Worm (Caenorhabditis elegans) whole organism, late embryonic: Measurements from ENCODE around the gene toc-1.

Experiments used
- C38D4.7 ChIP-seq: fragments of 200-800 bp; sonication (Bioruptor generic); optimal IDR thresholded peaks from 2 replicates; lab custom pipeline; 2018; ENCODE audit warnings: mild to moderate bottlenecking, missing genetic modification characterization, moderate library complexity, missing compliant biosample characterization
- F13H6.1 ChIP-seq: sonication (generic microtip); optimal IDR thresholded peaks from 2 replicates; lab custom pipeline; 2016; ENCODE audit warnings: missing genetic modification characterization, missing compliant biosample characterization
- K02D7.2 ChIP-seq: sonication (generic microtip); optimal IDR thresholded peaks from 2 replicates; lab custom pipeline; 2017; ENCODE audit warnings: mild to moderate bottlenecking, missing genetic modification characterization, missing compliant biosample characterization
- T23F11.4 ChIP-seq: fragments of 200-800 bp; sonication (Bioruptor generic); optimal IDR thresholded peaks from 2 replicates; lab custom pipeline; 2018; ENCODE audit warnings: mild to moderate bottlenecking, missing genetic modification characterization, missing compliant biosample characterization
- Y22D7AL.16 ChIP-seq: sonication (generic microtip); optimal IDR thresholded peaks from 2 replicates; lab custom pipeline; 2016; ENCODE audit warnings: missing genetic modification characterization, missing compliant biosample characterization
- ahr-1 ChIP-seq: sonication (generic microtip); optimal IDR thresholded peaks from 2 replicates; lab custom pipeline; 2016; ENCODE audit warnings: missing genetic modification characterization, missing compliant biosample characterization
- ceh-18 ChIP-seq: sonication (generic microtip); optimal IDR thresholded peaks from 2 replicates; lab custom pipeline; 2016; ENCODE audit warnings: missing genetic modification characterization, missing compliant biosample characterization
- ceh-2 ChIP-seq: sonication (generic microtip); optimal IDR thresholded peaks from 2 replicates; lab custom pipeline; 2016; ENCODE audit warnings: missing genotype, missing genetic modification characterization, missing compliant biosample characterization
- ceh-22 ChIP-seq: sonication (generic microtip); optimal IDR thresholded peaks from 2 replicates; lab custom pipeline; 2017; ENCODE audit warnings: missing biosample characterization, missing genetic modification characterization
- dve-1 ChIP-seq: sonication (generic microtip); optimal IDR thresholded peaks from 2 replicates; lab custom pipeline; 2017; ENCODE audit warnings: antibody characterized with exemption, mild to moderate bottlenecking, missing genetic modification characterization, missing compliant biosample characterization
- elt-2 ChIP-seq: sonication (generic microtip); optimal IDR thresholded peaks from 2 replicates; lab custom pipeline; 2016; ENCODE audit warnings: missing genetic modification reagents, missing genetic modification characterization, missing compliant biosample characterization
- fkh-10 ChIP-seq: fragments of 150-350 bp; optimal IDR thresholded peaks from 2 replicates; lab custom pipeline; 2014; ENCODE audit warnings: missing biosample characterization, missing genetic modification reagents, missing genetic modification characterization
- gmeb-2 ChIP-seq: sonication (generic microtip); optimal IDR thresholded peaks from 2 replicates; lab custom pipeline; 2016; ENCODE audit warnings: missing genetic modification characterization, inconsistent platforms, missing compliant biosample characterization
- hlh-13 ChIP-seq: fragments of 200-800 bp; sonication (Bioruptor generic); optimal IDR thresholded peaks from 2 replicates; lab custom pipeline; 2018; ENCODE audit warnings: mild to moderate bottlenecking, missing genetic modification characterization, missing compliant biosample characterization
- hlh-30 ChIP-seq: sonication (generic microtip); optimal IDR thresholded peaks from 2 replicates; lab custom pipeline; 2017; ENCODE audit warnings: antibody characterized with exemption, missing genetic modification characterization, missing compliant biosample characterization; ENCODE audit not compliant: insufficient read depth
- lim-6 ChIP-seq: sonication (generic microtip); optimal IDR thresholded peaks from 2 replicates; lab custom pipeline; 2016; ENCODE audit warnings: missing genetic modification characterization, missing compliant biosample characterization
- lin-11 ChIP-seq: fragments of 200-800 bp; sonication (Bioruptor generic); optimal IDR thresholded peaks from 2 replicates; lab custom pipeline; 2018; ENCODE audit warnings: mild to moderate bottlenecking, missing genetic modification characterization, missing compliant biosample characterization
- mec-3 ChIP-seq: sonication (generic microtip); optimal IDR thresholded peaks from 2 replicates; lab custom pipeline; 2016; ENCODE audit warnings: borderline replicate concordance, missing genetic modification characterization, missing compliant biosample characterization
- nfya-1 ChIP-seq: sonication (generic microtip); optimal IDR thresholded peaks from 2 replicates; lab custom pipeline; 2017; ENCODE audit warnings: missing genetic modification characterization, mild to moderate bottlenecking, missing compliant biosample characterization, antibody characterized with exemption, moderate library complexity
- nhr-11 ChIP-seq: fragments of 150-350 bp; optimal IDR thresholded peaks from 2 replicates; lab custom pipeline; 2014; ENCODE audit warnings: missing biosample characterization, missing genetic modification characterization
- nhr-232 ChIP-seq: sonication (generic microtip); optimal IDR thresholded peaks from 2 replicates; lab custom pipeline; 2016; ENCODE audit warnings: missing genetic modification characterization, missing compliant biosample characterization
- npax-4 ChIP-seq: sonication (generic microtip); optimal IDR thresholded peaks from 2 replicates; lab custom pipeline; 2016; ENCODE audit warnings: missing genetic modification characterization, missing compliant biosample characterization
- odd-2 ChIP-seq: sonication (generic microtip); optimal IDR thresholded peaks from 2 replicates; lab custom pipeline; 2017; ENCODE audit warnings: antibody characterized with exemption, mild to moderate bottlenecking, missing genetic modification characterization, missing compliant biosample characterization
- pax-1 ChIP-seq: fragments of 150-350 bp; optimal IDR thresholded peaks from 2 replicates; lab custom pipeline; 2014; ENCODE audit warnings: missing biosample characterization, missing genetic modification characterization
- pha-4 ChIP-seq: fragments of 150-350 bp; optimal IDR thresholded peaks from 2 replicates; lab custom pipeline; 2018; ENCODE audit warnings: missing biosample characterization, missing genetic modification reagents, missing genetic modification characterization
- pqm-1 ChIP-seq: sonication (generic microtip); optimal IDR thresholded peaks from 2 replicates; lab custom pipeline; 2016; ENCODE audit warnings: missing genetic modification characterization, missing compliant biosample characterization
- rnt-1 ChIP-seq: sonication (generic microtip); optimal IDR thresholded peaks from 2 replicates; lab custom pipeline; 2016; ENCODE audit warnings: missing genetic modification characterization, missing compliant biosample characterization
- sdc-2 ChIP-seq: sonication (generic microtip); optimal IDR thresholded peaks from 2 replicates; lab custom pipeline; 2016; ENCODE audit warnings: missing genotype, missing genetic modification characterization, missing compliant biosample characterization
- ttx-3 ChIP-seq: sonication (generic microtip); optimal IDR thresholded peaks from 2 replicates; lab custom pipeline; 2016; ENCODE audit warnings: missing genetic modification reagents, missing genetic modification characterization, missing compliant biosample characterization
- unc-3 ChIP-seq, 2 experiments: fragments of 200-800 bp in 1 of 2; sonication (Bioruptor generic) in 1 of 2; sonication (generic microtip) in 1 of 2; conservative IDR thresholded peaks in 1 of 2; optimal IDR thresholded peaks in 1 of 2; 2 replicates each; pipeline versions ENCODE4 v1.3.6 to Lab custom; 2016 to 2022; ENCODE audit warnings: missing compliant biosample characterization in 2 of 2, missing genetic modification characterization in 2 of 2, missing genetic modification reagents in 1 of 2
- unc-55 ChIP-seq: sonication (generic microtip); optimal IDR thresholded peaks from 2 replicates; lab custom pipeline; 2017; ENCODE audit warnings: missing biosample characterization, missing genetic modification reagents, missing genetic modification characterization
- zip-5 ChIP-seq: sonication (generic microtip); optimal IDR thresholded peaks from 2 replicates; lab custom pipeline; 2016; ENCODE audit warnings: missing genetic modification characterization, missing compliant biosample characterization

The toc-1 gene

DNA sequence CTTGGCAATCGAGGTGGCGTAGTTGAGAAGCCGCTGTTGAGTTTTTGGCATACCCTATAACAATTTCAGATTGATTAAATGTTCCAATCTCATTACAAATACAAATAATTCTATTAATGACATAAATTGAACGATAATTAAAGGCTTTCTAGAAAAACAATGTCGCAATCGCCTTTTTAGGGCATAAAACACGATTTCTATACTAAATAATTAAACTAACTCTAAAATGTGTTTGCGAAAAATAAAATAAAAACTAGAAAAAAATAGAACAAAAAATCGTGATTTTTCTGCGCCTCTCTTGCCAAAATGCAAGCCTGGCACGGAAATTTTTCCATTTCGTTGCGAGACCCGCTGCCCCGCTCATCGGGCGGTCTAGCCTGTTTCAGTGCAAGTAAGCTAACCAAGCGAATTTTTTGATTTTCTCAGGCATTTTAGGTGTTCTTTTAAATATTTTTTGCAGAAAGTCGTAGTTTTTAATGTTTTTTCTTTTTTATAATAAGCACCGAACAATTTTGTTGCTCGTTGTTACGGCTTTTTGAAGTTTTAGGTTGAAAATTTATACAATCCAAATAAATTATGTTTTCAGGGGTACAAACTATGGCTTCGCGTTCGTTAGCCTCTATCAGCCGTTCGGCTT, 47.1 kb upstream of the toc-1 start, which contains the start of the genes C34E10.12, C34E10.10 and atp-2 (continued):
- TF ChIP-seq sdc-2 (tag; lab: Kevin White, UChicago) (no peak), ceh-18 (tag; lab: Kevin White, UChicago) (peak; percentile 48), unc-55 (GFP tag; lab: Kevin White, UChicago) (no peak), hlh-30 (no peak), C38D4.7 (GFP tag; lab: Kevin White, UChicago) (no peak), nfya-1 (peak; percentile 70)

ce11 chrIII:5228839-5229238, 46.2 kb upstream of the toc-1 start:
- TF ChIP-seq T23F11.4 (GFP tag; lab: Kevin White, UChicago) (no peak), zip-5 (tag; lab: Kevin White, UChicago) (no peak), unc-55 (GFP tag; lab: Kevin White, UChicago) (no peak), dve-1 (tag; lab: Kevin White, UChicago) (no peak), npax-4 (tag; lab: Kevin White, UChicago) (no peak), pha-4 (tag; lab: Kevin White, UChicago) (no peak), ceh-2 (tag; lab: Kevin White, UChicago) (no peak), odd-2 (tag; lab: Kevin White, UChicago) (no peak), unc-3 (GFP tag; conservative IDR thresholded peaks at IDR 0.05; lab: Robert Waterston, UW) (no peak), unc-3 (tag; optimal IDR thresholded peaks at IDR 0.05; lab: Kevin White, UChicago) (no peak), nfya-1 (no peak), K02D7.2 (tag; lab: Kevin White, UChicago) (no peak), ceh-22 (no peak), C38D4.7 (GFP tag; lab: Kevin White, UChicago) (no peak), F13H6.1 (tag; lab: Kevin White, UChicago) (no peak), pqm-1 (tag; lab: Kevin White, UChicago) (no peak), ahr-1 (no peak)

ce11 chrIII:5229511-5230250, 45.4 kb upstream of the toc-1 start:
- no peak for TF ChIP-seq nfya-1
- no peak for TF ChIP-seq mec-3 (tag; lab: Kevin White, UChicago)
- no peak for TF ChIP-seq unc-55 (GFP tag; lab: Kevin White, UChicago)
- no peak for TF ChIP-seq lim-6 (tag; lab: Kevin White, UChicago)
- no peak for TF ChIP-seq fkh-10
- no peak for TF ChIP-seq pax-1
- no peak for TF ChIP-seq nhr-232 (tag; lab: Kevin White, UChicago)
- TF ChIP-seq nhr-11 (tag; lab: Kevin White, UChicago) = no peak
- no peak for TF ChIP-seq hlh-13 (GFP tag; lab: Kevin White, UChicago)
- TF ChIP-seq ceh-18 (tag; lab: Kevin White, UChicago) = no peak
- no peak for TF ChIP-seq elt-2
- no peak for TF ChIP-seq rnt-1 (tag; lab: Kevin White, UChicago)

ce11 chrIII:5230415-5230814, 44.6 kb upstream of the toc-1 start, which contains the start of gene prmt-5:
Gene prmt-5 (plus strand): TSS chrIII:5230555.
- TF ChIP-seq mec-3 (tag; lab: Kevin White, UChicago) (no peak), zip-5 (tag; lab: Kevin White, UChicago) (no peak), ceh-18 (tag; lab: Kevin White, UChicago) (no peak), hlh-30 (no peak), ttx-3 (no peak), Y22D7AL.16 (no peak), gmeb-2 (tag; lab: Kevin White, UChicago) (no peak), lin-11 (tag; lab: Kevin White, UChicago) (no peak)
